Worm (Caenorhabditis elegans) whole organism, mixed stage, embryonic: ENCODE measurements around the gene F08H9.4.

Source experiments
- M03D4.4 ChIP-seq: sonication (generic microtip); optimal IDR thresholded peaks from 2 replicates; lab custom pipeline; 2017; ENCODE audit warnings: mild to moderate bottlenecking, missing genetic modification characterization, missing compliant biosample characterization
- bed-3 ChIP-seq: fragments of 200-800 bp; sonication (Bioruptor generic); optimal IDR thresholded peaks from 3 replicates; lab custom pipeline; 2018; ENCODE audit warnings: mild to moderate bottlenecking, missing genetic modification characterization, moderate library complexity, missing compliant biosample characterization
- blmp-1 ChIP-seq: fragments of 150-350 bp; optimal IDR thresholded peaks from 2 replicates; lab custom pipeline; 2014; ENCODE audit warnings: missing biosample characterization, missing genetic modification characterization
- ceh-83 ChIP-seq: fragments of 200-800 bp; sonication (Bioruptor generic); optimal IDR thresholded peaks from 2 replicates; lab custom pipeline; 2018; ENCODE audit warnings: mild to moderate bottlenecking, missing genetic modification characterization, missing compliant biosample characterization
- ces-1 ChIP-seq: fragments of 150-350 bp; optimal IDR thresholded peaks from 2 replicates; lab custom pipeline; 2014; ENCODE audit warnings: missing biosample characterization, missing genetic modification reagents, missing genetic modification characterization
- cnd-1 ChIP-seq: fragments of 200-800 bp; sonication (Bioruptor generic); optimal IDR thresholded peaks from 2 replicates; lab custom pipeline; 2018; ENCODE audit warnings: mild to moderate bottlenecking, missing genetic modification characterization, missing compliant biosample characterization
- drap-1 ChIP-seq: fragments of 200-800 bp; sonication (Bioruptor generic); optimal IDR thresholded peaks from 3 replicates; lab custom pipeline; 2018; ENCODE audit warnings: mild to moderate bottlenecking, missing genetic modification characterization, missing compliant biosample characterization
- elt-1 ChIP-seq: sonication (generic microtip); optimal IDR thresholded peaks from 2 replicates; lab custom pipeline; 2017; ENCODE audit warnings: missing genetic modification characterization, mild to moderate bottlenecking, missing compliant biosample characterization, antibody characterized with exemption, moderate library complexity, borderline replicate concordance; ENCODE audit not compliant: insufficient read depth
- elt-3 ChIP-seq: fragments of 150-350 bp; optimal IDR thresholded peaks from 2 replicates; lab custom pipeline; 2014; ENCODE audit warnings: missing biosample characterization, missing genetic modification characterization
- flh-1 ChIP-seq: fragments of 200-800 bp; sonication (Bioruptor generic); optimal IDR thresholded peaks from 2 replicates; lab custom pipeline; 2018; ENCODE audit warnings: mild to moderate bottlenecking, missing genetic modification characterization, moderate library complexity, missing compliant biosample characterization
- ham-2 ChIP-seq: fragments of 200-800 bp; sonication (Bioruptor generic); optimal IDR thresholded peaks from 2 replicates; lab custom pipeline; 2018; ENCODE audit warnings: mild to moderate bottlenecking, missing genetic modification characterization, missing compliant biosample characterization
- hlh-1 ChIP-seq: fragments of 150-350 bp; optimal IDR thresholded peaks from 2 replicates; lab custom pipeline; 2014; ENCODE audit warnings: missing biosample characterization, missing genetic modification reagents, missing genetic modification characterization
- lin-13 ChIP-seq: fragments of 150-350 bp; optimal IDR thresholded peaks from 2 replicates; lab custom pipeline; 2014; ENCODE audit warnings: missing biosample characterization, missing genetic modification characterization
- lin-32 ChIP-seq: fragments of 200-800 bp; sonication (Bioruptor generic); optimal IDR thresholded peaks from 2 replicates; lab custom pipeline; 2018; ENCODE audit warnings: mild to moderate bottlenecking, missing genetic modification characterization, missing compliant biosample characterization
- lsy-2 ChIP-seq: fragments of 150-350 bp; optimal IDR thresholded peaks from 2 replicates; lab custom pipeline; 2014; ENCODE audit warnings: missing biosample characterization, missing genetic modification characterization
- mab-5 ChIP-seq: fragments of 150-350 bp; optimal IDR thresholded peaks from 2 replicates; lab custom pipeline; 2014; ENCODE audit warnings: missing biosample characterization, missing genetic modification characterization
- mep-1 ChIP-seq: fragments of 150-350 bp; optimal IDR thresholded peaks from 2 replicates; lab custom pipeline; 2017; ENCODE audit warnings: missing biosample characterization, missing genetic modification reagents, missing genetic modification characterization, inconsistent platforms
- nhr-12 ChIP-seq: fragments of 150-350 bp; optimal IDR thresholded peaks from 2 replicates; lab custom pipeline; 2014; ENCODE audit warnings: missing biosample characterization, missing genetic modification characterization
- nhr-2 ChIP-seq: fragments of 150-350 bp; optimal IDR thresholded peaks from 2 replicates; lab custom pipeline; 2014; ENCODE audit warnings: missing biosample characterization, missing genetic modification characterization
- nhr-237 ChIP-seq: fragments of 150-350 bp; optimal IDR thresholded peaks from 2 replicates; lab custom pipeline; 2014; ENCODE audit warnings: missing biosample characterization, missing genetic modification characterization
- nhr-28 ChIP-seq: fragments of 150-350 bp; optimal IDR thresholded peaks from 2 replicates; lab custom pipeline; 2014; ENCODE audit warnings: missing biosample characterization, missing genetic modification characterization
- nhr-76 ChIP-seq: sonication (generic microtip); optimal IDR thresholded peaks from 2 replicates; lab custom pipeline; 2017; ENCODE audit warnings: missing biosample characterization, missing genetic modification characterization
- sem-2 ChIP-seq: fragments of 200-800 bp; sonication (Bioruptor generic); optimal IDR thresholded peaks from 2 replicates; lab custom pipeline; 2018; ENCODE audit warnings: mild to moderate bottlenecking, missing genetic modification characterization, missing compliant biosample characterization
- snpc-4 ChIP-seq: fragments of 150-350 bp; optimal IDR thresholded peaks from 2 replicates; lab custom pipeline; 2014; ENCODE audit warnings: missing biosample characterization, missing genetic modification characterization
- sptf-1 ChIP-seq: sonication (generic microtip); optimal IDR thresholded peaks from 2 replicates; lab custom pipeline; 2017; ENCODE audit warnings: mild to moderate bottlenecking, missing genetic modification characterization, moderate library complexity, missing compliant biosample characterization
- tbx-8 ChIP-seq: fragments of 200-800 bp; sonication (Bioruptor generic); optimal IDR thresholded peaks from 2 replicates; lab custom pipeline; 2018; ENCODE audit warnings: mild to moderate bottlenecking, missing genetic modification characterization, moderate library complexity, missing compliant biosample characterization
- unc-120 ChIP-seq: sonication (generic microtip); optimal IDR thresholded peaks from 2 replicates; lab custom pipeline; 2017; ENCODE audit warnings: missing genetic modification characterization, missing compliant biosample characterization; ENCODE audit not compliant: poor library complexity, severe bottlenecking
- unc-39 ChIP-seq: fragments of 150-350 bp; optimal IDR thresholded peaks from 2 replicates; lab custom pipeline; 2014; ENCODE audit warnings: missing biosample characterization, missing genetic modification characterization
- unc-62 ChIP-seq: fragments of 150-350 bp; optimal IDR thresholded peaks from 2 replicates; lab custom pipeline; 2014; ENCODE audit warnings: missing biosample characterization, missing genetic modification reagents, missing genetic modification characterization
- zip-8 ChIP-seq: fragments of 150-350 bp; optimal IDR thresholded peaks from 2 replicates; lab custom pipeline; 2014; ENCODE audit warnings: missing biosample characterization, missing genetic modification characterization
- ztf-11 ChIP-seq: fragments of 150-350 bp; optimal IDR thresholded peaks from 2 replicates; lab custom pipeline; 2014; ENCODE audit warnings: missing biosample characterization, missing genetic modification characterization

The F08H9.4 gene

ce11 chrV:14474099-14474498, 9.9 kb upstream of the F08H9.4 start, which contains the start of gene clec-56:
Gene clec-56 (plus strand): TSS chrV:14474399.
- TF ChIP-seq lin-13 (tag; lab: Kevin White, UChicago) (no peak), mab-5 (tag; lab: Kevin White, UChicago) (no peak), elt-1 (tag; lab: Kevin White, UChicago) (no peak), mep-1 (tag; lab: Kevin White, UChicago) (no peak), lsy-2 (tag; lab: Kevin White, UChicago) (no peak), snpc-4 (tag; lab: Kevin White, UChicago) (no peak), unc-120 (tag; lab: Kevin White, UChicago) (no peak), unc-62 (GFP tag; lab: Kevin White, UChicago) (no peak), unc-39 (tag; lab: Kevin White, UChicago) (no peak), ztf-11 (tag; lab: Kevin White, UChicago) (no peak), M03D4.4 (tag; lab: Kevin White, UChicago) (no peak), flh-1 (GFP tag; lab: Kevin White, UChicago) (no peak), ham-2 (GFP tag; lab: Kevin White, UChicago) (no peak), nhr-12 (no peak)
- TF ChIP-seq, all 35 proteins: peak for 0

- no peak for TF ChIP-seq nhr-12
- TF ChIP-seq unc-62 (GFP tag; lab: Kevin White, UChicago) = no peak
- no peak for TF ChIP-seq unc-39 (tag; lab: Kevin White, UChicago)
- no peak for TF ChIP-seq ztf-11 (tag; lab: Kevin White, UChicago)
- no peak for TF ChIP-seq hlh-1 (tag; lab: Kevin White, UChicago)
- no peak for TF ChIP-seq flh-1 (GFP tag; lab: Kevin White, UChicago)
- TF ChIP-seq cnd-1 (tag; lab: Kevin White, UChicago) = no peak
- no peak for TF ChIP-seq nhr-237 (tag; lab: Kevin White, UChicago)
- TF ChIP-seq mep-1 (tag; lab: Kevin White, UChicago) = no peak
- no peak for TF ChIP-seq lin-13 (tag; lab: Kevin White, UChicago)
- no peak for TF ChIP-seq drap-1
- no peak for TF ChIP-seq tbx-8 (GFP tag; lab: Kevin White, UChicago)
- no peak for TF ChIP-seq zip-8
- no peak for TF ChIP-seq lin-32
- no peak for TF ChIP-seq unc-120 (tag; lab: Kevin White, UChicago)
These were observed 8.0 kb upstream of the F08H9.4 start, which contains the start of gene clec-227 for ce11 chrV:14472229-14472628. Gene clec-227 (plus strand): TSS chrV:14472529.

DNA sequence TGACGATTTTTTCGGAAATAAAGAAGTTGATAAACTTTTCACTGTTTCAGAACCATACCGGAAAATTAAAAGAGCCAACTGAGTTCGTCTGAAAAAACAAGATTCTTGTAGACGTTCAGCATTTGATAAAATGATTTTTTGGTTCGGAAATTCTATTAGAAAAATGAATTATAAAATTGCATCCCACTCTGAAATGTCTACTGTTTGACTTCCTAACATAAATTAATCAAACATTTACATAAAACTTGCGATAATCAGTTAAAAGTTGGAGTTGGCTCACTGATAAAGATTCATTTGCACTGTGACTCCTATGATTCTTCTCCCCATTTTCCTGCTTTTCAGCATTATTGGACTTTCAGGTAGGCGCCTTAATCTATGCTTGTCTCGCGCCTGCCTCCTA, 4.7 kb upstream of the F08H9.4 start, which contains the start of gene clec-57:
TSS of gene clec-57 (plus strand) at position 301 of the 400 bp plus-strand sequence.
- TF ChIP-seq nhr-2 (tag; lab: Kevin White, UChicago) (no peak), unc-62 (GFP tag; lab: Kevin White, UChicago) (no peak), elt-3 (tag; lab: Kevin White, UChicago) (no peak), nhr-12 (no peak), zip-8 (no peak), unc-39 (tag; lab: Kevin White, UChicago) (no peak), nhr-76 (tag; lab: Kevin White, UChicago) (no peak), drap-1 (no peak), sptf-1 (tag; lab: Kevin White, UChicago) (no peak), M03D4.4 (tag; lab: Kevin White, UChicago) (no peak), nhr-28 (tag; lab: Kevin White, UChicago) (no peak), unc-120 (tag; lab: Kevin White, UChicago) (no peak)

DNA sequence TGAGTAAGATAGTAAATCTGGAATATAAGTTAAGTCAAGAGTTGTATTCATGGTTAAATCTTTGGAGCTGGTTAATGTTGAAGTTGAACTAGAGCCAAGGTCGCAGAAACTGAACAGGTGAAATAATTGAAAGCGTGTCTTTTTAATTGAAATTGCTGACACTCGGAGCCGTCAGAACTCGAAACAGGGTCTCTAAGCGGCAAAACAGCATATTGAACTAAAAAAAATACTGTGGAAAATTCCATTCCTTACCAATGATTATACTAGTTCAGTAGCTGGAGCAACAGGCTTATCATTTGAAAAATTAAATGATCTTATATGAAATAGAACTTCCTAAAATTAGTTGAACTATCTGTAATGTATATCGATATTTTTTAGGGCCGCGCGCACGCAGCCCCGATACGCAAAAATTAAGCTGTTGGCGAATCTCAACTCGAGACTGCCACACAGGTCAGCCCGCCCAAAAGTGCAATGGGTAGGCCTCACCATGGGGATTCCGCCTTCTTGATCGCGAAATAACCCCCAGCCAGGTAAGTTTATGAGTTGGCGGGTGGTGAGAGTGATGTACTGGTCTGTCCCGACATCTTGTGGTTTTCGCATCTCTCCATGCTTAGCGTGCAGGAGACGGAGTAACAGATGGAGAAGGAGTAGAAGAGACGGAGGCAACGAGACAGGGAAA, 4.1 kb upstream of the F08H9.4 start, which contains the start of gene srz-97:
TSS of gene srz-97 (minus strand) at position 51 of the 679 bp plus-strand sequence.
- TF ChIP-seq bed-3 (GFP tag; lab: Kevin White, UChicago) (no peak), sem-2 (GFP tag; lab: Kevin White, UChicago) (no peak), sptf-1 (tag; lab: Kevin White, UChicago) (no peak), nhr-28 (tag; lab: Kevin White, UChicago) (no peak), drap-1 (peak; percentile 53), cnd-1 (tag; lab: Kevin White, UChicago) (peak; percentile 64), M03D4.4 (tag; lab: Kevin White, UChicago) (no peak), hlh-1 (tag; lab: Kevin White, UChicago) (no peak), nhr-237 (tag; lab: Kevin White, UChicago) (no peak), snpc-4 (tag; lab: Kevin White, UChicago) (no peak), lsy-2 (tag; lab: Kevin White, UChicago) (no peak), ceh-83 (GFP tag; lab: Kevin White, UChicago) (peak; percentile 1), ces-1 (no peak), blmp-1 (tag; lab: Kevin White, UChicago) (no peak)
